Worm (Caenorhabditis elegans) whole organism, L4 larva: ENCODE results near the gene F26F12.4.

ENCODE experiments used
- F44E2.7 ChIP-seq: fragments of 200-800 bp; sonication (Bioruptor generic); IDR thresholded peaks from 2 replicates; pipeline ENCODE4 v2.1.2; 2022; ENCODE audit warnings: missing genetic modification characterization, missing compliant biosample characterization
- F49E8.2 ChIP-seq: sonication (generic microtip); optimal IDR thresholded peaks from 2 replicates; lab custom pipeline; 2016; ENCODE audit warnings: missing compliant biosample characterization, mild to moderate bottlenecking, missing genetic modification characterization, borderline replicate concordance
- T20F7.1 ChIP-seq: fragments of 200-800 bp; sonication (Bioruptor generic); optimal IDR thresholded peaks from 2 replicates; lab custom pipeline; 2018; ENCODE audit warnings: mild to moderate bottlenecking, missing genetic modification characterization, missing compliant biosample characterization
- T26A8.4 ChIP-seq: fragments of 200-800 bp; sonication (Bioruptor generic); IDR thresholded peaks from 2 replicates; pipeline ENCODE4 v1.3.6; 2022; ENCODE audit warnings: missing genetic modification characterization, missing compliant biosample characterization
- Y105C5A.15 ChIP-seq: fragments of 200-800 bp; sonication (Bioruptor generic); IDR thresholded peaks from 2 replicates; pipeline ENCODE4 v1.3.6; 2022; ENCODE audit warnings: missing genetic modification characterization, missing compliant biosample characterization
- Y48G9A.11 ChIP-seq: fragments of 200-800 bp; sonication (Bioruptor generic); IDR thresholded peaks from 2 replicates; pipeline ENCODE4 v1.3.6; 2022; ENCODE audit warnings: missing genetic modification reagents, missing genetic modification characterization, missing compliant biosample characterization
- Y5F2A.4 ChIP-seq: fragments of 200-800 bp; sonication (Bioruptor generic); optimal IDR thresholded peaks from 2 replicates; lab custom pipeline; 2018; ENCODE audit warnings: mild to moderate bottlenecking, missing genetic modification characterization, missing compliant biosample characterization
- Y75B8A.6 ChIP-seq: fragments of 200-800 bp; sonication (Bioruptor generic); IDR thresholded peaks from 2 replicates; pipeline ENCODE4 v1.3.6; 2022; ENCODE audit warnings: missing genetic modification reagents, missing genetic modification characterization, missing compliant biosample characterization
- aha-1 ChIP-seq: fragments of 150-350 bp; peaks from one replicate; lab custom pipeline; 2014; ENCODE audit warnings: missing biosample characterization, missing genetic modification characterization
- aly-2 ChIP-seq: sonication (generic microtip); optimal IDR thresholded peaks from 2 replicates; lab custom pipeline; 2018; ENCODE audit warnings: missing biosample characterization, missing genetic modification characterization
- arid-1 ChIP-seq: fragments of 200-800 bp; sonication (Bioruptor generic); conservative IDR thresholded peaks from 2 replicates; pipeline ENCODE4 v1.3.6; 2022; ENCODE audit warnings: missing genetic modification reagents, missing genetic modification characterization, missing compliant biosample characterization
- ceh-28 ChIP-seq: fragments of 150-350 bp; optimal IDR thresholded peaks from 2 replicates; lab custom pipeline; 2014; ENCODE audit warnings: missing biosample characterization, missing genetic modification reagents, missing genetic modification characterization
- ceh-82 ChIP-seq: sonication (generic microtip); optimal IDR thresholded peaks from 2 replicates; lab custom pipeline; 2017; ENCODE audit warnings: missing biosample characterization, missing genetic modification characterization
- ces-1 ChIP-seq: fragments of 150-350 bp; sonication (generic microtip); optimal IDR thresholded peaks from 4 replicates; lab custom pipeline; 2014; ENCODE audit warnings: missing biosample characterization, missing genetic modification reagents, missing genetic modification characterization
- ctbp-1 ChIP-seq: fragments of 200-800 bp; sonication (Bioruptor generic); IDR thresholded peaks from 2 replicates; pipeline ENCODE4 v1.3.6; 2022; ENCODE audit warnings: missing genetic modification reagents, missing genetic modification characterization, missing compliant biosample characterization
- daf-16 ChIP-seq, 3 experiments: sonication (generic microtip); optimal IDR thresholded peaks; 2 replicates each; lab custom pipeline; 2016 to 2017; ENCODE audit warnings: missing genetic modification characterization in 3 of 3, missing genetic modification reagents in 3 of 3, mild to moderate bottlenecking in 2 of 3, missing compliant biosample characterization in 2 of 3, missing biosample characterization in 1 of 3, moderate library complexity in 1 of 3
- daf-19 ChIP-seq: fragments of 200-800 bp; sonication (Bioruptor generic); conservative IDR thresholded peaks from 2 replicates; pipeline ENCODE4 v1.3.6; 2022; ENCODE audit warnings: missing genetic modification characterization, missing compliant biosample characterization
- daf-8 ChIP-seq: fragments of 200-800 bp; sonication (Bioruptor generic); IDR thresholded peaks from 2 replicates; pipeline ENCODE4 v1.3.6; 2022; ENCODE audit warnings: missing genetic modification characterization, missing compliant biosample characterization
- dmd-6 ChIP-seq: fragments of 200-800 bp; sonication (Bioruptor generic); IDR thresholded peaks from 2 replicates; pipeline ENCODE4 v1.3.6; 2022; ENCODE audit warnings: missing genetic modification reagents, missing genetic modification characterization, missing compliant biosample characterization
- dpl-1 ChIP-seq: fragments of 150-350 bp; optimal IDR thresholded peaks from 2 replicates; lab custom pipeline; 2014; ENCODE audit warnings: missing biosample characterization, missing genetic modification reagents, missing genetic modification characterization
- egl-27 ChIP-seq: sonication (generic microtip); optimal IDR thresholded peaks from 3 replicates; lab custom pipeline; 2017; ENCODE audit warnings: missing biosample characterization, missing genetic modification reagents, missing genetic modification characterization
- fkh-10 ChIP-seq: fragments of 150-350 bp; optimal IDR thresholded peaks from 2 replicates; lab custom pipeline; 2014; ENCODE audit warnings: missing biosample characterization, missing genetic modification reagents, missing genetic modification characterization
- gei-8 ChIP-seq: fragments of 200-800 bp; sonication (Bioruptor generic); optimal IDR thresholded peaks from 2 replicates; lab custom pipeline; 2018; ENCODE audit warnings: mild to moderate bottlenecking, missing genetic modification characterization, missing compliant biosample characterization
- lin-38 ChIP-seq: fragments of 200-800 bp; sonication (Bioruptor generic); IDR thresholded peaks from 2 replicates; pipeline ENCODE4 v1.3.6; 2022; ENCODE audit warnings: missing genetic modification reagents, missing genetic modification characterization, missing compliant biosample characterization
- lin-39 ChIP-seq: fragments of 150-350 bp; optimal IDR thresholded peaks from 2 replicates; lab custom pipeline; 2014; ENCODE audit warnings: missing biosample characterization, missing genetic modification reagents, missing genetic modification characterization
- madf-9 ChIP-seq: fragments of 200-800 bp; sonication (Bioruptor generic); conservative IDR thresholded peaks from 2 replicates; pipeline ENCODE4 v1.3.6; 2022; ENCODE audit warnings: missing genetic modification reagents, missing genetic modification characterization, missing compliant biosample characterization
- mdt-29 ChIP-seq: fragments of 200-800 bp; sonication (Bioruptor generic); IDR thresholded peaks from 2 replicates; pipeline ENCODE4 v1.3.6; 2022; ENCODE audit warnings: missing genetic modification reagents, missing genetic modification characterization, missing compliant biosample characterization
- mep-1 ChIP-seq: fragments of 150-350 bp; sonication (generic microtip); optimal IDR thresholded peaks from 3 replicates; lab custom pipeline; 2014; ENCODE audit warnings: missing biosample characterization, missing genetic modification characterization
- mes-2 ChIP-seq: sonication (generic microtip); optimal IDR thresholded peaks from 2 replicates; lab custom pipeline; 2016; ENCODE audit warnings: missing genotype, mild to moderate bottlenecking, missing genetic modification characterization, missing compliant biosample characterization; ENCODE audit not compliant: poor library complexity, severe bottlenecking
- mxl-3 ChIP-seq: fragments of 200-800 bp; sonication (Bioruptor generic); optimal IDR thresholded peaks from 2 replicates; lab custom pipeline; 2018; ENCODE audit warnings: mild to moderate bottlenecking, missing genetic modification characterization, missing compliant biosample characterization
- nhr-10 ChIP-seq: fragments of 150-350 bp; optimal IDR thresholded peaks from 2 replicates; lab custom pipeline; 2014; ENCODE audit warnings: missing biosample characterization, missing genetic modification characterization
- nhr-102 ChIP-seq: sonication (generic microtip); optimal IDR thresholded peaks from 2 replicates; lab custom pipeline; 2016; ENCODE audit warnings: mild to moderate bottlenecking, missing genetic modification characterization, moderate library complexity, missing compliant biosample characterization
- nhr-48 ChIP-seq: sonication (generic microtip); optimal IDR thresholded peaks from 2 replicates; lab custom pipeline; 2016; ENCODE audit warnings: mild to moderate bottlenecking, missing genetic modification characterization, missing compliant biosample characterization
- php-3 ChIP-seq: fragments of 200-800 bp; sonication (Bioruptor generic); IDR thresholded peaks from 2 replicates; pipeline ENCODE4 v1.3.6; 2022; ENCODE audit warnings: missing genetic modification reagents, missing genetic modification characterization, missing compliant biosample characterization
- pqm-1 ChIP-seq: sonication (generic microtip); optimal IDR thresholded peaks from 2 replicates; lab custom pipeline; 2017; ENCODE audit warnings: missing biosample characterization, missing genetic modification characterization
- rbr-2 ChIP-seq: sonication (generic microtip); optimal IDR thresholded peaks from 2 replicates; lab custom pipeline; 2016; ENCODE audit warnings: missing genotype, missing genetic modification characterization, missing compliant biosample characterization
- skn-1 ChIP-seq: fragments of 150-350 bp; optimal IDR thresholded peaks from 2 replicates; lab custom pipeline; 2014; ENCODE audit warnings: missing biosample characterization, missing genetic modification characterization
- snpc-1.2 ChIP-seq: fragments of 200-800 bp; sonication (Bioruptor generic); IDR thresholded peaks from 2 replicates; pipeline ENCODE4 v1.3.6; 2022; ENCODE audit warnings: missing genetic modification reagents, missing genetic modification characterization, missing compliant biosample characterization
- spr-1 ChIP-seq: sonication (generic microtip); optimal IDR thresholded peaks from 2 replicates; lab custom pipeline; 2016; ENCODE audit warnings: mild to moderate bottlenecking, missing genetic modification characterization, missing compliant biosample characterization
- tag-97 ChIP-seq: fragments of 200-800 bp; sonication (Bioruptor generic); IDR thresholded peaks from 2 replicates; pipeline ENCODE4 v1.3.6; 2022; ENCODE audit warnings: missing genetic modification characterization, missing compliant biosample characterization
- unc-62 ChIP-seq, 3 experiments: fragments of 150-350 bp in 1 of 3; sonication (generic microtip); optimal IDR thresholded peaks in 2 of 3; peaks in 1 of 3; 1 replicate in 1 of 3; 2 replicates in 2 of 3; lab custom pipeline; 2014 to 2017; ENCODE audit warnings: missing biosample characterization in 3 of 3, missing genetic modification characterization in 3 of 3, missing genetic modification reagents in 3 of 3, missing genotype in 1 of 3
- zfp-2 ChIP-seq: sonication (generic microtip); optimal IDR thresholded peaks from 2 replicates; lab custom pipeline; 2016; ENCODE audit warnings: mild to moderate bottlenecking, missing genetic modification characterization, missing compliant biosample characterization
- zfp-3 ChIP-seq: fragments of 200-800 bp; sonication (Bioruptor generic); conservative IDR thresholded peaks from 2 replicates; pipeline ENCODE4 v1.3.6; 2022; ENCODE audit warnings: missing genetic modification reagents, missing genetic modification characterization, missing compliant biosample characterization
- ztf-11 ChIP-seq: fragments of 150-350 bp; optimal IDR thresholded peaks from 2 replicates; lab custom pipeline; 2014; ENCODE audit warnings: missing biosample characterization, missing genetic modification characterization

Gene F26F12.4

DNA sequence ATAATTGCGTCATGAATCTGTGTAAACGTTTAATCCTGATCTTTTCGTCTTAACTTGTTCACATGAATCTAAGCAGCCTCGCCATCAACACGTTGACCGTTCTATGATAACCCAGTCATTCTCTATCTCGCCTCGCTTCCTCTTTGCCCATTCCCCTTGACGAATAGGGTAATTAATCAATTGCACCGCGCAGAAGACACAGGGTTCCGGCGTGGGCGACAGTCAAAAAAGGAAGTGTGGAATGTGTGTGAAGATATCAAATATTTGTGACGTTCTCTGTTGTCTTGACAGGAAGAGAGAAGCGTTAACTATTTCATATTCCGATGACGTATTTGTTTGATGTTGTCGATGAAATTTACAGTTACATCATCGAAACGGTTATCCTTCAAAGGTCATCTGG is 36.3 kb downstream of the F26F12.4 start (continued):
- peak; percentile 89 for TF ChIP-seq nhr-48 (tag; lab: Kevin White, UChicago)
- TF ChIP-seq aly-2 (tag; lab: Kevin White, UChicago), result no peak
- TF ChIP-seq aha-1, result peak; percentile 99
- no peak for TF ChIP-seq fkh-10 (GFP tag; lab: Kevin White, UChicago)
- TF ChIP-seq spr-1 (tag; lab: Kevin White, UChicago), result no peak
- TF ChIP-seq zfp-3, result no peak
- TF ChIP-seq T20F7.1, result no peak
- TF ChIP-seq gei-8, result no peak
- no peak for TF ChIP-seq snpc-1.2 (GFP tag; lab: Robert Waterston, UW)
- TF ChIP-seq T26A8.4, result no peak
- no peak for TF ChIP-seq ceh-28 (tag; lab: Kevin White, UChicago)
- TF ChIP-seq egl-27 (tag; lab: Kevin White, UChicago), result no peak
- TF ChIP-seq daf-8 (GFP tag; lab: Robert Waterston, UW), result no peak
- peak; percentile 99 for TF ChIP-seq mxl-3 (GFP tag; lab: Kevin White, UChicago)
- no peak for TF ChIP-seq php-3 (GFP tag; lab: Robert Waterston, UW)
- no peak for TF ChIP-seq skn-1 (tag; lab: Kevin White, UChicago)
- no peak for TF ChIP-seq pqm-1 (tag; lab: Kevin White, UChicago)
- no peak for TF ChIP-seq zfp-2 (tag; lab: Kevin White, UChicago)
- TF ChIP-seq mep-1, result no peak
- TF ChIP-seq dpl-1 (GFP tag; lab: Kevin White, UChicago), result peak; percentile 18
- no peak for TF ChIP-seq ctbp-1 (GFP tag; lab: Robert Waterston, UW)
- TF ChIP-seq ztf-11 (tag; lab: Kevin White, UChicago), result no peak
- TF ChIP-seq lin-38 (GFP tag; lab: Robert Waterston, UW), result no peak; the same call in 1 of the 2 replicates
- no peak for TF ChIP-seq Y48G9A.11 (GFP tag; lab: Robert Waterston, UW)
- TF ChIP-seq nhr-102 (tag; lab: Kevin White, UChicago), result peak; percentile 77
- no peak for TF ChIP-seq ceh-82 (tag; lab: Kevin White, UChicago)
- TF ChIP-seq mes-2 (tag; lab: Kevin White, UChicago), result no peak
- TF ChIP-seq, all 104 proteins: peak for 15

DNA sequence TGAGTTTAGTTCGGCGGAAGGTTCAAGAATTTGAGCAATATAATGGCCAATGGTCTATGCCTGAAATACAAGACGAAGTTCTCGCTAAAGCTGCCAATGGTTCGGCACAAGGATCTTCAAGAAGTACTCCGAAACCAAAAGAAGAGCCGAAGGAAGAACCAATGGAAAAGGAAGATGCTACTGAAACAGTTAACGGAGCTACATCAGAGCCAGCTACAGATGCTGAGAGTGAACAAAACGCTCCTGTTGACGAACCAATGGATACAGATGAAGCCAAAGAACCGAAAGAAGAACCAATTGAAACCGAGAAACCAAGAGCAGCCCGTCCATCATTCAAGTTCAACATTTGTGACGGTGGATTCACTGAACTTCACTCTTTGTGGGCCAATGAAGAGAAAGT is 37.9 kb downstream of the F26F12.4 start:
- TF ChIP-seq Y105C5A.15 (GFP tag; lab: Robert Waterston, UW) (no peak), unc-62 (GFP tag; optimal IDR thresholded peaks at IDR 0.05 in 1 of 2; lab: Kevin White, UChicago) (peak in 1 of 2 experiments; percentile 95), unc-62 (tag; optimal IDR thresholded peaks at IDR 0.05; lab: Kevin White, UChicago) (no peak)

DNA sequence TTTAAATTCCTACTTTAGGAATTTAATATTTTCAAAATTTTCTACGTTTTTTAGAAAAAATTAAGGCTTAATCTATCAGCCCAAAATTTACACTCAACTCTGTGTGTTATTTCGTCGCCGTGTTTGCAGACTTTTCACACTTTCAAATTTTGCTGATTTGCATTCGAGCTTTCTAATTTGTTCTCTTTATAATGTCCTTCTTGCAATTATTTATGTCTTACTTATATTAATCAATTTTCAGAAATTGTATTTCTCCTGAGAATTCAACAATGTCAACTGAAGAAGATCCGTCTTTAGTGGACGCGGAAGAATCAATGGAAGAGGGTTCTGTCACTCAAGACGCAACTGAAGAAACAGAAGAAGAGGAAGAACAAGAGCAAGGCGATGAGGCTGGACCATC is 42.5 kb downstream of the F26F12.4 start, which contains the start of gene let-418:
let-418 (plus strand) TSS at position 242 of the 400 bp plus-strand sequence.
- TF ChIP-seq mdt-29 (GFP tag; lab: Robert Waterston, UW) (no peak), aha-1 (peak; percentile 80)

DNA sequence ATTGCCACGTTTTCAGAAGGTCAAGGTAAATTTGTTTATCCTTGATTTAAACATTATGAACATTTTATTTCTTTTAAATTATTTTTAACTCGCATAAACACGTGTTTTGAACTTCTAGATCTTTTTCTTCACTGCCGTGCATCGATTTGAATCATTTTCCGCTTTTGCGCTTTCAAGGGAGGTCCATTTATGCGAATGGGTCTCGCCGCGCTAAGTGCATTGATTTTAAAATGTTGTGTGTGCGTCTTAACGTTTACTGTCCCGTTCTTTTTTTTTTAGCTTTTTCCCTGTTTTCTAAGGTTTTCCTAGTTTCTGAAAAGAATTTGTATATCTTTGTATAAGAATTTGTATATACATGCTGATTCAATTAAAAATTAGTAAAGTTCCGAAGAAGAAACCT is 43.6 kb downstream of the F26F12.4 start:
- no peak for TF ChIP-seq daf-8 (GFP tag; lab: Robert Waterston, UW)
- TF ChIP-seq daf-19, result no peak
- peak; percentile 5 for TF ChIP-seq F49E8.2 (tag; lab: Kevin White, UChicago)
- TF ChIP-seq Y5F2A.4 (GFP tag; lab: Kevin White, UChicago), result no peak
- no peak for TF ChIP-seq F44E2.7 (GFP tag; lab: Robert Waterston, UW)
- TF ChIP-seq unc-62 (GFP tag; optimal IDR thresholded peaks at IDR 0.05 in 1 of 2; lab: Kevin White, UChicago), result peak in 1 of 2 experiments; percentile 58
- no peak for TF ChIP-seq unc-62 (tag; optimal IDR thresholded peaks at IDR 0.05; lab: Kevin White, UChicago)

DNA sequence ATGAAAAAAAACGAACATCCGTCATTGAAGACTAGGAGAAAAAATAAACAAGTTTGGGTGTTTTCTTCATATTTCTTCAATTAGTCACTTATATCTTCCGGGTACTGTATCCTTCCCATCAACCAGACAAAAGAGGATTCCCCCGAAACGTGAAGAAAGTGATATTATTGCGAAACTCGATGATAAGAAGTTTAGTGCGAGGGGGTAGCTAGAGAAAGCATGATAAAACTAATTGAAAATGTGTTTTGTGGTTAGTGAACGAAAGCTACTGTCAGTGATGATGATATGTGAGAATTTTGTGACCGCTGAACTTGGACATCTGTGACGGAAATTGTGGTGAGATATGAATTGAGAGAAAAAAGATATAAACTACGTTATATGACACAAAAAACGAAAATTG is 46.2 kb downstream of the F26F12.4 start:
- no peak for TF ChIP-seq ces-1 (GFP tag; lab: Kevin White, UChicago)
- TF ChIP-seq lin-39 (tag; lab: Kevin White, UChicago), result no peak
- TF ChIP-seq fkh-10 (GFP tag; lab: Kevin White, UChicago), result no peak
- TF ChIP-seq dmd-6 (GFP tag; lab: Robert Waterston, UW), result peak; percentile 86
- no peak for TF ChIP-seq T20F7.1
- no peak for TF ChIP-seq T26A8.4
- no peak for TF ChIP-seq ceh-82 (tag; lab: Kevin White, UChicago)
- TF ChIP-seq tag-97, result no peak
- TF ChIP-seq daf-16 (GFP tag; optimal IDR thresholded peaks at IDR 0.05; lab: Kevin White, UChicago), result no peak
- TF ChIP-seq daf-16 (tag; optimal IDR thresholded peaks at IDR 0.05; lab: Kevin White, UChicago), result peak; percentile 31
- TF ChIP-seq rbr-2, result no peak
- TF ChIP-seq nhr-10 (tag; lab: Kevin White, UChicago), result no peak
- TF ChIP-seq dpl-1 (GFP tag; lab: Kevin White, UChicago), result peak; percentile 22
- TF ChIP-seq madf-9 (GFP tag; lab: Robert Waterston, UW), result no peak
- no peak for TF ChIP-seq arid-1 (GFP tag; lab: Robert Waterston, UW)
- TF ChIP-seq Y75B8A.6 (GFP tag; lab: Robert Waterston, UW), result no peak
